Fruit fly (Drosophila melanogaster) S2 (cell line): ENCODE measurements around the gene Mrgn1.

Source experiments
- CG8478 ChIP-seq: fragments of >200 bp; optimal IDR thresholded peaks from 2 replicates; lab custom pipeline; 2018
- CTCF ChIP-seq, 2 experiments: fragments of >200 bp; optimal IDR thresholded peaks; 2 replicates each; lab custom pipeline; 2018

DNA sequence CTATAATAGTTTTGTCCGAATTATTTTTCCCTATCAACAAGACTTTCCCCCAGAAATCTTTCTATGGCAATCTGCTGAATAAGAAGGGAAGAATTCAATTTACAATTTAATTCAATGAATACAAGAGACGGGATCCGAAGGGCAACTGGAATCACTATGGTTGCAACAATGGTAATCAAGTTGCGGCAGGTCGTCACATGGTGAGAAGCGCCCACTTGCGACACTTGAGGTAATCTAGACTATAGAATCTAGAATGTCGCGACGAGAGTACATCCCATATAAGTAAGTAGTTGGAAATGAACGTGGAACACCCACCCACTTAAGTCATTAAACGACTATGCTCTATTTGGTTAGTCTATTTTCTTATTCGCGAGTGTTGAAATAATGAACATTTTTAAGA is 39.9 kb downstream of the Mrgn1 start:
- TF ChIP-seq CG8478 (lab: Kevin White, UChicago): no peak
- no peak for TF ChIP-seq CTCF (optimal IDR thresholded peaks at IDR 0.05; lab: Kevin White, UChicago)
